Worm (Caenorhabditis elegans): ENCODE data around the gene T12A7.10.

- no peak for TF ChIP-seq egl-27 (tag; optimal IDR thresholded peaks at IDR 0.05)
- TF ChIP-seq aly-2 (tag; optimal IDR thresholded peaks at IDR 0.05): no peak
- no peak for TF ChIP-seq unc-62 (GFP tag; optimal IDR thresholded peaks at IDR 0.05)
- no peak for TF ChIP-seq ama-1 (optimal IDR thresholded peaks at IDR 0.05)
- TF ChIP-seq elt-3 (tag; optimal IDR thresholded peaks at IDR 0.05): no peak
- TF ChIP-seq lin-11 (tag; optimal IDR thresholded peaks at IDR 0.05): no peak
- no peak for TF ChIP-seq snpc-4 (tag; optimal IDR thresholded peaks at IDR 0.05)
Measured at ce11 chrIV:11714739-11715138, 40.2 kb downstream of the T12A7.10 start, which contains the start of gene magi-1.
